Worm (Caenorhabditis elegans) whole organism, young adult: ENCODE results near the gene cyp-13A1.

Source experiments
- F49E8.2 ChIP-seq: sonication (generic microtip); optimal IDR thresholded peaks from 3 replicates; lab custom pipeline; 2017; ENCODE audit warnings: missing genetic modification characterization, mild to moderate bottlenecking, missing compliant biosample characterization, antibody characterized with exemption, moderate library complexity; ENCODE audit not compliant: insufficient read depth
- F55B11.4 ChIP-seq: sonication (generic microtip); optimal IDR thresholded peaks from 2 replicates; lab custom pipeline; 2016; ENCODE audit warnings: missing compliant biosample characterization, missing genetic modification characterization, borderline replicate concordance; ENCODE audit not compliant: insufficient read depth
- K12H6.12 ChIP-seq: fragments of 200-800 bp; sonication (Bioruptor generic); optimal IDR thresholded peaks from 2 replicates; lab custom pipeline; 2018; ENCODE audit warnings: mild to moderate bottlenecking, missing genetic modification characterization, missing compliant biosample characterization
- T26A5.8 ChIP-seq: sonication (generic microtip); optimal IDR thresholded peaks from 2 replicates; lab custom pipeline; 2016; ENCODE audit warnings: missing genetic modification characterization, missing compliant biosample characterization
- Y67H2A.10 ChIP-seq: fragments of 200-800 bp; sonication (Bioruptor generic); conservative IDR thresholded peaks from 2 replicates; pipeline ENCODE4 v1.3.6; 2022; ENCODE audit warnings: missing genetic modification reagents, missing genetic modification characterization, missing compliant biosample characterization
- Y95B8A.8 ChIP-seq: fragments of 200-800 bp; sonication (Bioruptor generic); IDR thresholded peaks from 2 replicates; pipeline ENCODE4 v1.3.6; 2022; ENCODE audit warnings: missing genetic modification reagents, missing genetic modification characterization, missing compliant biosample characterization
- ZK185.1 ChIP-seq: sonication (generic microtip); optimal IDR thresholded peaks from 2 replicates; lab custom pipeline; 2016; ENCODE audit warnings: mild to moderate bottlenecking, missing genetic modification characterization, missing compliant biosample characterization; ENCODE audit not compliant: poor library complexity, severe bottlenecking
- attf-5 ChIP-seq: fragments of 200-800 bp; sonication (Bioruptor generic); optimal IDR thresholded peaks from 2 replicates; lab custom pipeline; 2018; ENCODE audit warnings: mild to moderate bottlenecking, missing genetic modification characterization, missing compliant biosample characterization
- bed-1 ChIP-seq: fragments of 200-800 bp; sonication (Bioruptor generic); IDR thresholded peaks from 2 replicates; pipeline ENCODE4 v1.3.6; 2022; ENCODE audit warnings: missing genetic modification reagents, missing genetic modification characterization, missing compliant biosample characterization
- cebp-1 ChIP-seq, 2 experiments: fragments of 200-800 bp in 1 of 2; sonication (Bioruptor generic) in 1 of 2; sonication (generic microtip) in 1 of 2; IDR thresholded peaks in 1 of 2; optimal IDR thresholded peaks in 1 of 2; 2 replicates each; pipeline versions ENCODE4 v1.3.6 to Lab custom; 2017 to 2022; ENCODE audit warnings: missing compliant biosample characterization in 2 of 2, missing genetic modification characterization in 2 of 2, mild to moderate bottlenecking in 1 of 2, missing genetic modification reagents in 1 of 2, moderate library complexity in 1 of 2
- cebp-2 ChIP-seq: fragments of 200-800 bp; sonication (Bioruptor generic); IDR thresholded peaks from 2 replicates; pipeline ENCODE4 v1.3.6; 2022; ENCODE audit warnings: missing genetic modification characterization, missing compliant biosample characterization
- ceh-27 ChIP-seq: fragments of 200-800 bp; sonication (Bioruptor generic); optimal IDR thresholded peaks from 2 replicates; lab custom pipeline; 2018; ENCODE audit warnings: mild to moderate bottlenecking, missing genetic modification characterization, moderate library complexity, missing compliant biosample characterization
- ceh-58 ChIP-seq: fragments of 200-800 bp; sonication (Bioruptor generic); IDR thresholded peaks from 2 replicates; pipeline ENCODE4 v1.3.6; 2022; ENCODE audit warnings: missing genetic modification characterization, missing compliant biosample characterization
- ceh-79 ChIP-seq: sonication (generic microtip); optimal IDR thresholded peaks from 2 replicates; lab custom pipeline; 2017; ENCODE audit warnings: mild to moderate bottlenecking, missing genetic modification characterization, missing compliant biosample characterization
- chd-7 ChIP-seq: sonication (generic microtip); optimal IDR thresholded peaks from 2 replicates; lab custom pipeline; 2016; ENCODE audit warnings: mild to moderate bottlenecking, missing genetic modification characterization, moderate library complexity, missing compliant biosample characterization
- egl-44 ChIP-seq: fragments of 200-800 bp; sonication (Bioruptor generic); IDR thresholded peaks from 2 replicates; pipeline ENCODE4 v1.3.6; 2022; ENCODE audit warnings: missing genetic modification reagents, missing genetic modification characterization, missing compliant biosample characterization
- egrh-3 ChIP-seq: fragments of 200-800 bp; sonication (Bioruptor generic); IDR thresholded peaks from 2 replicates; pipeline ENCODE4 v1.3.6; 2022; ENCODE audit warnings: missing genetic modification reagents, missing genetic modification characterization, missing compliant biosample characterization
- him-1 ChIP-seq: sonication (generic microtip); optimal IDR thresholded peaks from 2 replicates; lab custom pipeline; 2016; ENCODE audit warnings: missing genotype, missing genetic modification reagents, missing genetic modification characterization, missing compliant biosample characterization
- hrde-1 ChIP-seq: sonication (generic microtip); optimal IDR thresholded peaks from 2 replicates; lab custom pipeline; 2016; ENCODE audit warnings: missing genetic modification characterization, mild to moderate bottlenecking, missing compliant biosample characterization, moderate library complexity, missing genotype, missing genetic modification reagents, borderline replicate concordance
- lin-35 ChIP-seq, 3 experiments: fragments of 150-350 bp in 2 of 3; sonication (generic microtip) in 1 of 3; optimal IDR thresholded peaks; 2 replicates each; lab custom pipeline; 2014 to 2018; ENCODE audit warnings: missing biosample characterization in 3 of 3, missing genetic modification characterization in 3 of 3, missing genetic modification reagents in 3 of 3
- lir-1 ChIP-seq: fragments of 200-800 bp; sonication (Bioruptor generic); conservative IDR thresholded peaks from 2 replicates; pipeline ENCODE4 v1.3.6; 2022; ENCODE audit warnings: missing genetic modification reagents, missing genetic modification characterization, missing compliant biosample characterization
- madf-10 ChIP-seq: sonication (generic microtip); optimal IDR thresholded peaks from 2 replicates; lab custom pipeline; 2016; ENCODE audit warnings: mild to moderate bottlenecking, missing genetic modification characterization, missing compliant biosample characterization
- madf-3 ChIP-seq: fragments of 200-800 bp; sonication (Bioruptor generic); IDR thresholded peaks from 2 replicates; pipeline ENCODE4 v1.3.6; 2022; ENCODE audit warnings: missing genetic modification reagents, missing genetic modification characterization, missing compliant biosample characterization
- madf-8 ChIP-seq: fragments of 200-800 bp; sonication (Bioruptor generic); conservative IDR thresholded peaks from 2 replicates; pipeline ENCODE4 v1.3.6; 2022; ENCODE audit warnings: missing genetic modification reagents, missing genetic modification characterization, missing compliant biosample characterization
- mcd-1 ChIP-seq: fragments of 200-800 bp; sonication (Bioruptor generic); IDR thresholded peaks from 2 replicates; pipeline ENCODE4 v1.3.6; 2022; ENCODE audit warnings: missing genetic modification reagents, missing genetic modification characterization, missing compliant biosample characterization
- mxl-1 ChIP-seq: sonication (generic microtip); optimal IDR thresholded peaks from 2 replicates; lab custom pipeline; 2016; ENCODE audit warnings: missing genetic modification characterization, missing compliant biosample characterization
- nfya-2 ChIP-seq: fragments of 200-800 bp; sonication (Bioruptor generic); IDR thresholded peaks from 2 replicates; pipeline ENCODE4 v1.3.6; 2022; ENCODE audit warnings: missing genetic modification reagents, missing genetic modification characterization, missing compliant biosample characterization
- nfyb-1 ChIP-seq: fragments of 200-800 bp; sonication (Bioruptor generic); IDR thresholded peaks from 2 replicates; pipeline ENCODE4 v1.3.6; 2022; ENCODE audit warnings: missing genetic modification reagents, missing genetic modification characterization, missing compliant biosample characterization
- nhr-90 ChIP-seq: sonication (generic microtip); optimal IDR thresholded peaks from 2 replicates; lab custom pipeline; 2016; ENCODE audit warnings: missing genotype, mild to moderate bottlenecking, missing genetic modification characterization, missing compliant biosample characterization
- pha-4 ChIP-seq: fragments of 150-350 bp; sonication (generic microtip); optimal IDR thresholded peaks from 2 replicates; lab custom pipeline; 2014; ENCODE audit warnings: missing biosample characterization, missing genetic modification reagents, missing genetic modification characterization
- rcor-1 ChIP-seq: fragments of 200-800 bp; sonication (Bioruptor generic); IDR thresholded peaks from 2 replicates; pipeline ENCODE4 v1.3.6; 2022; ENCODE audit warnings: missing genetic modification reagents, missing genetic modification characterization, missing compliant biosample characterization
- repo-1 ChIP-seq: sonication (generic microtip); optimal IDR thresholded peaks from 2 replicates; lab custom pipeline; 2017; ENCODE audit warnings: mild to moderate bottlenecking, missing genetic modification characterization, missing compliant biosample characterization
- snpc-1.3 ChIP-seq: sonication (generic microtip); optimal IDR thresholded peaks from 2 replicates; lab custom pipeline; 2017; ENCODE audit warnings: missing genetic modification characterization, mild to moderate bottlenecking, missing compliant biosample characterization, antibody characterized with exemption, moderate library complexity, missing genotype, missing genetic modification reagents; ENCODE audit not compliant: insufficient read depth
- unc-62 ChIP-seq: fragments of 150-350 bp; optimal IDR thresholded peaks from 2 replicates; lab custom pipeline; 2014; ENCODE audit warnings: missing biosample characterization, missing genetic modification reagents, missing genetic modification characterization
- xnd-1 ChIP-seq: sonication (generic microtip); optimal IDR thresholded peaks from 2 replicates; lab custom pipeline; 2016; ENCODE audit warnings: missing genotype, missing genetic modification reagents, missing genetic modification characterization, missing compliant biosample characterization
- ztf-28 ChIP-seq: fragments of 200-800 bp; sonication (Bioruptor generic); IDR thresholded peaks from 2 replicates; pipeline ENCODE4 v1.3.6; 2022; ENCODE audit warnings: missing genetic modification reagents, missing genetic modification characterization, missing compliant biosample characterization
- ztf-3 ChIP-seq: fragments of 200-800 bp; sonication (Bioruptor generic); optimal IDR thresholded peaks from 2 replicates; lab custom pipeline; 2018; ENCODE audit warnings: mild to moderate bottlenecking, missing genetic modification characterization, missing compliant biosample characterization

The cyp-13A1 gene

ce11 chrII:9782337-9782736, 540 bp upstream of the cyp-13A1 start, which contains the start of gene T10B9.14:
T10B9.14 (minus strand) TSS chrII:9782437.
- TF ChIP-seq madf-10 (no peak), nfyb-1 (no peak), xnd-1 (tag; lab: Kevin White, UChicago) (no peak), snpc-1.3 (no peak), ceh-58 (GFP tag; lab: Robert Waterston, UW) (no peak), ceh-79 (tag; lab: Kevin White, UChicago) (no peak), Y67H2A.10 (GFP tag; lab: Robert Waterston, UW) (no peak), egl-44 (no peak), nhr-90 (tag; lab: Kevin White, UChicago) (no peak), T26A5.8 (tag; lab: Kevin White, UChicago) (no peak), ceh-27 (GFP tag; lab: Kevin White, UChicago) (no peak), egrh-3 (GFP tag; lab: Robert Waterston, UW) (no peak), cebp-2 (GFP tag; lab: Robert Waterston, UW) (no peak), F55B11.4 (tag; lab: Kevin White, UChicago) (no peak), him-1 (tag; lab: Kevin White, UChicago) (no peak), Y95B8A.8 (no peak), nfya-2 (GFP tag; lab: Robert Waterston, UW) (no peak), lir-1 (GFP tag; lab: Robert Waterston, UW) (no peak)

ce11 chrII:9778495-9778894, 3.3 kb downstream of the cyp-13A1 start:
- TF ChIP-seq F49E8.2 (no peak), repo-1 (tag; lab: Kevin White, UChicago) (no peak), pha-4 (tag; lab: Kevin White, UChicago) (no peak), K12H6.12 (tag; lab: Kevin White, UChicago) (no peak), madf-8 (GFP tag; lab: Robert Waterston, UW) (no peak), hrde-1 (no peak), cebp-1 (GFP tag; IDR thresholded peaks at IDR 0.05; lab: Robert Waterston, UW) (no peak), cebp-1 (tag; optimal IDR thresholded peaks at IDR 0.05; lab: Kevin White, UChicago) (no peak), unc-62 (GFP tag; lab: Kevin White, UChicago) (no peak), mxl-1 (tag; lab: Kevin White, UChicago) (no peak), lin-35 (GFP tag; optimal IDR thresholded peaks at IDR 0.05; lab: Kevin White, UChicago) (no peak), chd-7 (tag; lab: Kevin White, UChicago) (no peak), mcd-1 (no peak), bed-1 (GFP tag; lab: Robert Waterston, UW) (no peak), attf-5 (GFP tag; lab: Kevin White, UChicago) (no peak), madf-3 (no peak), him-1 (tag; lab: Kevin White, UChicago) (no peak), ZK185.1 (no peak)

- TF ChIP-seq ztf-3 (GFP tag; lab: Kevin White, UChicago) (no peak), rcor-1 (GFP tag; lab: Robert Waterston, UW) (no peak), ztf-28 (no peak), unc-62 (GFP tag; lab: Kevin White, UChicago) (no peak)
- TF ChIP-seq, all 124 proteins: peak for 0
Measured at ce11 chrII:9775790-9776189, 6.0 kb downstream of the cyp-13A1 start, which contains the start of gene T10B9.9. T10B9.9 (minus strand) TSS chrII:9775890.
